Fruit fly (Drosophila melanogaster) whole organism, embryonic: ENCODE measurements around the gene apolpp.
A peak's percentile ranks its signal among the peaks of the same experiment; 100 is the strongest.

Source experiments
- Ada2b ChIP-seq: fragments of 200-800 bp; sonication (Bioruptor generic); IDR thresholded peaks from 2 replicates; pipeline ENCODE4 v1.3.6; 2022; ENCODE audit warnings: missing biosample characterization, missing genetic modification characterization
- Aef1 ChIP-seq: fragments of 200-800 bp; sonication (Bioruptor generic); IDR thresholded peaks from 3 replicates; pipeline ENCODE4 v1.3.6; 2022; ENCODE audit warnings: missing biosample characterization, missing genetic modification characterization
- CG10274 ChIP-seq: fragments of 200-800 bp; sonication (Bioruptor generic); optimal IDR thresholded peaks from 3 replicates; lab custom pipeline; 2017; ENCODE audit warnings: missing biosample characterization, mild to moderate bottlenecking, missing genetic modification characterization
- CG10959 ChIP-seq: fragments of 200-800 bp; sonication (Bioruptor generic); IDR thresholded peaks from 2 replicates; pipeline ENCODE4 v1.3.6; 2022; ENCODE audit warnings: missing biosample characterization, missing genetic modification characterization
- CG10979 ChIP-seq: fragments of 200-800 bp; sonication (Bioruptor generic); optimal IDR thresholded peaks from 2 replicates; lab custom pipeline; 2018; ENCODE audit warnings: missing biosample characterization, mild to moderate bottlenecking, missing genetic modification characterization, moderate library complexity
- CG17912 ChIP-seq: fragments of 200-800 bp; sonication (Bioruptor generic); optimal IDR thresholded peaks from 2 replicates; lab custom pipeline; 2018; ENCODE audit warnings: missing biosample characterization, mild to moderate bottlenecking, missing genetic modification characterization
- CG31441 ChIP-seq: fragments of 200-800 bp; sonication (Bioruptor generic); IDR thresholded peaks from 2 replicates; pipeline ENCODE4 v1.3.6; 2022; ENCODE audit warnings: missing biosample characterization, missing genetic modification characterization
- CG33213 ChIP-seq: fragments of 200-800 bp; sonication (Bioruptor generic); optimal IDR thresholded peaks from 3 replicates; lab custom pipeline; 2016; ENCODE audit warnings: missing biosample characterization, missing genetic modification characterization
- CG3847 ChIP-seq: fragments of 200-800 bp; sonication (Bioruptor generic); IDR thresholded peaks from 2 replicates; pipeline ENCODE4 v1.3.6; 2022; ENCODE audit warnings: missing biosample characterization, missing genetic modification characterization
- CG3995 ChIP-seq: fragments of 200-800 bp; sonication (Bioruptor generic); optimal IDR thresholded peaks from 3 replicates; lab custom pipeline; 2016; ENCODE audit warnings: missing biosample characterization, missing genetic modification characterization
- CG4424 ChIP-seq: fragments of 200-800 bp; sonication (Bioruptor generic); optimal IDR thresholded peaks from 3 replicates; lab custom pipeline; 2016; ENCODE audit warnings: missing biosample characterization, missing genetic modification characterization
- CG4707 ChIP-seq: fragments of 200-800 bp; sonication (Bioruptor generic); optimal IDR thresholded peaks from 2 replicates; lab custom pipeline; 2018; ENCODE audit warnings: missing biosample characterization, mild to moderate bottlenecking, missing genetic modification characterization, moderate library complexity
- CG6175 ChIP-seq: fragments of 200-800 bp; sonication (Bioruptor generic); IDR thresholded peaks from 3 replicates; pipeline ENCODE4 v1.3.6; 2022; ENCODE audit warnings: missing biosample characterization, missing genetic modification characterization
- CG6791 ChIP-seq: fragments of 200-800 bp; sonication (Bioruptor generic); IDR thresholded peaks from 3 replicates; pipeline ENCODE4 v1.3.6; 2022; ENCODE audit warnings: missing biosample characterization, missing genetic modification characterization; ENCODE audit not compliant: partially characterized antibody
- CG7357 ChIP-seq: fragments of 200-800 bp; sonication (Bioruptor generic); IDR thresholded peaks from 3 replicates; pipeline ENCODE4 v1.3.6; 2022; ENCODE audit warnings: missing biosample characterization, missing genetic modification characterization
- CG7786 ChIP-seq: fragments of 200-800 bp; sonication (Bioruptor generic); optimal IDR thresholded peaks from 2 replicates; lab custom pipeline; 2016; ENCODE audit warnings: missing biosample characterization, missing genetic modification characterization
- CG7928 ChIP-seq: fragments of 200-800 bp; sonication (Bioruptor generic); optimal IDR thresholded peaks from 2 replicates; lab custom pipeline; 2017; ENCODE audit warnings: missing biosample characterization, mild to moderate bottlenecking, missing genetic modification characterization
- Dip2 ChIP-seq: fragments of 200-800 bp; sonication (Bioruptor generic); IDR thresholded peaks from 2 replicates; pipeline ENCODE4 v1.3.6; 2022; ENCODE audit warnings: missing biosample characterization, missing genetic modification characterization
- Fer1 ChIP-seq: fragments of 200-800 bp; sonication (Bioruptor generic); optimal IDR thresholded peaks from 2 replicates; lab custom pipeline; 2017; ENCODE audit warnings: missing biosample characterization, mild to moderate bottlenecking, missing genetic modification characterization
- Fer2 ChIP-seq: fragments of 200-800 bp; sonication (Bioruptor generic); optimal IDR thresholded peaks from 2 replicates; lab custom pipeline; 2018; ENCODE audit warnings: missing biosample characterization, mild to moderate bottlenecking, missing genetic modification characterization, moderate library complexity
- H2.0 ChIP-seq: fragments of 200-800 bp; sonication (Bioruptor generic); IDR thresholded peaks from 2 replicates; pipeline ENCODE4 v1.3.6; 2022; ENCODE audit warnings: missing biosample characterization, missing genetic modification characterization
- HLH3B ChIP-seq: fragments of 200-800 bp; sonication (Bioruptor generic); IDR thresholded peaks from 2 replicates; pipeline ENCODE4 v1.3.6; 2022; ENCODE audit warnings: missing biosample characterization, missing genetic modification characterization
- Meics ChIP-seq: fragments of 200-800 bp; sonication (Bioruptor generic); optimal IDR thresholded peaks from 2 replicates; lab custom pipeline; 2017; ENCODE audit warnings: missing biosample characterization, mild to moderate bottlenecking, missing genetic modification characterization
- Nf-YC ChIP-seq: fragments of 200-800 bp; optimal IDR thresholded peaks from 3 replicates; lab custom pipeline; 2019; ENCODE audit warnings: missing biosample characterization, mild to moderate bottlenecking, missing genetic modification characterization, moderate library complexity
- ab ChIP-seq: fragments of 200-800 bp; sonication (Bioruptor generic); optimal IDR thresholded peaks from 2 replicates; lab custom pipeline; 2016; ENCODE audit warnings: missing biosample characterization, missing genetic modification characterization
- ase ChIP-seq: fragments of 200-800 bp; sonication (Bioruptor generic); IDR thresholded peaks from 3 replicates; pipeline ENCODE4 v1.3.6; 2022; ENCODE audit warnings: missing biosample characterization, missing genetic modification characterization
- caup ChIP-seq: fragments of 200-800 bp; sonication (Bioruptor generic); optimal IDR thresholded peaks from 3 replicates; lab custom pipeline; 2017; ENCODE audit warnings: missing biosample characterization, mild to moderate bottlenecking, missing genetic modification characterization, moderate library complexity; ENCODE audit not compliant: severe bottlenecking
- dpn ChIP-seq, 2 experiments: fragments of 200-800 bp; sonication (Bioruptor generic); optimal IDR thresholded peaks; 3 replicates each; lab custom pipeline; 2016; ENCODE audit warnings: missing biosample characterization in 2 of 2, missing genetic modification characterization in 2 of 2
- exex ChIP-seq: fragments of 200-800 bp; sonication (Bioruptor generic); optimal IDR thresholded peaks from 4 replicates; lab custom pipeline; 2018; ENCODE audit warnings: missing biosample characterization, mild to moderate bottlenecking, missing genetic modification characterization, moderate library complexity
- fru ChIP-seq: fragments of >200 bp; optimal IDR thresholded peaks from 2 replicates; lab custom pipeline; 2017
- fu2 ChIP-seq: fragments of 200-800 bp; sonication (Bioruptor generic); optimal IDR thresholded peaks from 2 replicates; lab custom pipeline; 2016; ENCODE audit warnings: missing biosample characterization, missing genetic modification characterization
- grau ChIP-seq: fragments of 200-800 bp; optimal IDR thresholded peaks from 3 replicates; lab custom pipeline; 2019; ENCODE audit warnings: missing biosample characterization, mild to moderate bottlenecking, missing genetic modification characterization, moderate library complexity
- ind ChIP-seq: fragments of 200-800 bp; sonication (Bioruptor generic); optimal IDR thresholded peaks from 3 replicates; lab custom pipeline; 2016; ENCODE audit warnings: missing biosample characterization, missing genetic modification characterization
- klu ChIP-seq: fragments of 200-800 bp; sonication (Bioruptor generic); IDR thresholded peaks from 2 replicates; pipeline ENCODE4 v1.3.6; 2022; ENCODE audit warnings: missing biosample characterization, missing genetic modification characterization
- mirr ChIP-seq: fragments of 200-800 bp; sonication (Bioruptor generic); optimal IDR thresholded peaks from 3 replicates; lab custom pipeline; 2018; ENCODE audit warnings: missing biosample characterization, mild to moderate bottlenecking, missing genetic modification characterization
- oc ChIP-seq: fragments of 200-800 bp; sonication (Bioruptor generic); optimal IDR thresholded peaks from 2 replicates; lab custom pipeline; 2018; ENCODE audit warnings: missing biosample characterization, mild to moderate bottlenecking, missing genetic modification characterization, moderate library complexity
- otp ChIP-seq: fragments of 200-800 bp; sonication (Bioruptor generic); IDR thresholded peaks from 3 replicates; pipeline ENCODE4, ENCODE4 v1.3.6; 2022; ENCODE audit warnings: missing biosample characterization, missing genetic modification characterization
- pnt ChIP-seq: fragments of 200-800 bp; sonication (Bioruptor generic); optimal IDR thresholded peaks from 3 replicates; lab custom pipeline; 2016; ENCODE audit warnings: missing biosample characterization, missing genetic modification characterization
- ranshi ChIP-seq: fragments of 200-800 bp; sonication (Bioruptor generic); IDR thresholded peaks from 2 replicates; pipeline ENCODE4 v1.3.6; 2022; ENCODE audit warnings: missing biosample characterization, missing genetic modification characterization
- sim ChIP-seq: fragments of 200-800 bp; sonication (Bioruptor generic); IDR thresholded peaks from 2 replicates; pipeline ENCODE4 v1.3.6; 2022; ENCODE audit warnings: missing biosample characterization, missing genetic modification characterization
- slbo ChIP-seq: fragments of 200-800 bp; sonication (Bioruptor generic); IDR thresholded peaks from 2 replicates; pipeline ENCODE4 v1.3.6; 2022; ENCODE audit warnings: missing biosample characterization, missing genetic modification characterization
- tap ChIP-seq: fragments of 200-800 bp; optimal IDR thresholded peaks from 3 replicates; lab custom pipeline; 2019; ENCODE audit warnings: missing biosample characterization, mild to moderate bottlenecking, missing genetic modification characterization, moderate library complexity
- tna ChIP-seq: fragments of 200-800 bp; sonication (Bioruptor generic); IDR thresholded peaks from 2 replicates; pipeline ENCODE4 v1.3.6; 2022; ENCODE audit warnings: missing biosample characterization, missing genetic modification characterization; ENCODE audit not compliant: partially characterized antibody
- unpg ChIP-seq: fragments of 200-800 bp; sonication (Bioruptor generic); optimal IDR thresholded peaks from 3 replicates; lab custom pipeline; 2018; ENCODE audit warnings: missing biosample characterization, mild to moderate bottlenecking, missing genetic modification characterization, moderate library complexity

apolpp gene

DNA sequence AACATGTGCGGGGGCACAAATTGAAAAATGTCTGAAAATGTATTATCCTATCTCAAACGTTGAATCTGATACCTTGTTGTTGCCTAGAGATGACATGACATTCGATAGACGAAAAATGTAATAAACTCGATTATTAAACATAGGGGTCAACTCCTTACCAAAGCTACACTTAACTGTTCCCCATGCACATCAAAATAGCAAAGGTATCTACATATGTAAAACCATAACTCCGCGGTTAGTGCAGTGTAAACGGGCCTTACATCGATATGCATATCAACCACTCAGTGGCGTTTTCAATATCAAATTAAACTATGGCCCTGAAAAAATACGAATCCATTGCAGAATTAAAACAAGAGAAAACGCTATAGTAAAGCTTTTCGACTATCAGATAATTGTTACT, 9.5 kb upstream of the apolpp start (continued):
- TF ChIP-seq CG17912 (peak; percentile 30), exex (no peak), ranshi (no peak), CG33213 (GFP tag; lab: Kevin White, UChicago) (peak; percentile 32), CG3847 (GFP tag; lab: Robert Waterston, UW) (no peak), CG4424 (GFP tag; lab: Kevin White, UChicago) (no peak), ase (no peak), unpg (GFP tag; lab: Kevin White, UChicago) (no peak), Fer1 (GFP tag; lab: Kevin White, UChicago) (no peak), caup (GFP tag; lab: Kevin White, UChicago) (no peak), CG7357 (peak; percentile 82), Meics (no peak), mirr (GFP tag; lab: Kevin White, UChicago) (no peak), Fer2 (tag; lab: Kevin White, UChicago) (no peak), CG6791 (GFP tag; lab: Robert Waterston, UW) (no peak), otp (no peak), sim (GFP tag; lab: Robert Waterston, UW) (no peak), H2.0 (GFP tag; lab: Robert Waterston, UW) (no peak), oc (no peak), dpn (GFP tag; optimal IDR thresholded peaks at IDR 0.05; lab: Kevin White, UChicago) (no peak), CG10979 (tag; lab: Kevin White, UChicago) (no peak), CG7786 (GFP tag; lab: Kevin White, UChicago) (no peak), fru (lab: Kevin White, UChicago) (no peak), CG31441 (GFP tag; lab: Robert Waterston, UW) (no peak), Nf-YC (tag; lab: Kevin White, UChicago) (no peak), klu (GFP tag; lab: Robert Waterston, UW) (no peak), CG10274 (GFP tag; lab: Kevin White, UChicago) (no peak), tna (GFP tag; lab: Robert Waterston, UW) (peak; percentile 32; the same call in 1 of the 2 replicates), CG3995 (peak; percentile 28), tap (no peak), CG6175 (GFP tag; lab: Robert Waterston, UW) (no peak), pnt (GFP tag; lab: Kevin White, UChicago) (no peak), Ada2b (GFP tag; lab: Robert Waterston, UW) (no peak), CG7928 (GFP tag; lab: Kevin White, UChicago) (no peak), HLH3B (GFP tag; lab: Robert Waterston, UW) (no peak), Dip2 (GFP tag; lab: Robert Waterston, UW) (no peak), CG4707 (no peak), ab (no peak), ind (GFP tag; lab: Kevin White, UChicago) (no peak), grau (no peak), fu2 (GFP tag; lab: Kevin White, UChicago) (peak; percentile 8), slbo (GFP tag; lab: Robert Waterston, UW) (no peak), Aef1 (no peak), CG10959 (GFP tag; lab: Robert Waterston, UW) (no peak)
- TF ChIP-seq, all 482 proteins: peak for 53
